Worm (Caenorhabditis elegans) whole organism, L4 larva: ENCODE results near the gene agt-2.

Source experiments
- R02D3.7 ChIP-seq: fragments of 150-350 bp; sonication (generic microtip); optimal IDR thresholded peaks from 3 replicates; lab custom pipeline; 2014; ENCODE audit warnings: missing biosample characterization, missing genetic modification characterization
- aha-1 ChIP-seq: fragments of 150-350 bp; peaks from one replicate; lab custom pipeline; 2014; ENCODE audit warnings: missing biosample characterization, missing genetic modification characterization
- daf-12 ChIP-seq: fragments of 150-350 bp; optimal IDR thresholded peaks from 2 replicates; lab custom pipeline; 2014; ENCODE audit warnings: missing biosample characterization, missing genetic modification reagents, missing genetic modification characterization
- daf-8 ChIP-seq: fragments of 200-800 bp; sonication (Bioruptor generic); IDR thresholded peaks from 2 replicates; pipeline ENCODE4 v1.3.6; 2022; ENCODE audit warnings: missing genetic modification characterization, missing compliant biosample characterization
- dmd-9 ChIP-seq: fragments of 200-800 bp; sonication (Bioruptor generic); IDR thresholded peaks from 2 replicates; pipeline ENCODE4 v1.3.6; 2022; ENCODE audit warnings: missing genetic modification reagents, missing genetic modification characterization, missing compliant biosample characterization
- egl-27 ChIP-seq: sonication (generic microtip); optimal IDR thresholded peaks from 3 replicates; lab custom pipeline; 2017; ENCODE audit warnings: missing biosample characterization, missing genetic modification reagents, missing genetic modification characterization
- hlh-30 ChIP-seq: sonication (generic microtip); optimal IDR thresholded peaks from 2 replicates; lab custom pipeline; 2017; ENCODE audit warnings: antibody characterized with exemption, mild to moderate bottlenecking, missing genetic modification characterization, missing compliant biosample characterization; ENCODE audit not compliant: insufficient read depth
- nhr-10 ChIP-seq: fragments of 150-350 bp; optimal IDR thresholded peaks from 2 replicates; lab custom pipeline; 2014; ENCODE audit warnings: missing biosample characterization, missing genetic modification characterization
- nhr-237 ChIP-seq: sonication (generic microtip); optimal IDR thresholded peaks from 2 replicates; lab custom pipeline; 2017; ENCODE audit warnings: missing biosample characterization, missing genetic modification characterization
- nhr-28 ChIP-seq: fragments of 150-350 bp; optimal IDR thresholded peaks from 2 replicates; lab custom pipeline; 2014; ENCODE audit warnings: missing biosample characterization, missing genetic modification characterization
- nhr-42 ChIP-seq: fragments of 200-800 bp; sonication (Bioruptor generic); IDR thresholded peaks from 2 replicates; pipeline ENCODE4 v1.3.6; 2022; ENCODE audit warnings: missing genetic modification characterization, missing compliant biosample characterization
- spr-1 ChIP-seq: sonication (generic microtip); optimal IDR thresholded peaks from 2 replicates; lab custom pipeline; 2016; ENCODE audit warnings: mild to moderate bottlenecking, missing genetic modification characterization, missing compliant biosample characterization
- unc-130 ChIP-seq: sonication (generic microtip); optimal IDR thresholded peaks from 2 replicates; lab custom pipeline; 2016; ENCODE audit warnings: missing genetic modification reagents, missing genetic modification characterization, missing compliant biosample characterization
- unc-62 ChIP-seq, 3 experiments: fragments of 150-350 bp in 1 of 3; sonication (generic microtip); optimal IDR thresholded peaks in 2 of 3; peaks in 1 of 3; 1 replicate in 1 of 3; 2 replicates in 2 of 3; lab custom pipeline; 2014 to 2017; ENCODE audit warnings: missing biosample characterization in 3 of 3, missing genetic modification characterization in 3 of 3, missing genetic modification reagents in 3 of 3, missing genotype in 1 of 3

DNA sequence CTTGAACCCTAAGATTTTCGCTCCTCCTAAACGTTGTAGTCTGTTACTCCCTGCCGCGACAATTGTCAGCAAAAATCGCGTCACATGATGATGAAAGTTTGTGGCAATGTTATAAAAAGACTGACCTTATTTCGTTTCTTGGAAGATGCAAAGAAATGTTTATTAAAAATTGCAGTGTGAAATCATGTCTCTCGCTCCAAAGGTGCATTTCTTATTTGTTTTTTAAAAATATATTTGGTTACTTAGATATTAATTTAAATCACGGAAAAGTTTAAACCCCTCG, 4.6 kb upstream of the agt-2 start:
- TF ChIP-seq nhr-42 (GFP tag; lab: Robert Waterston, UW) (no peak), unc-62 (GFP tag; optimal IDR thresholded peaks at IDR 0.05 in 1 of 2; lab: Kevin White, UChicago) (peak in 1 of 2 experiments; percentile 49), unc-62 (tag; optimal IDR thresholded peaks at IDR 0.05; lab: Kevin White, UChicago) (no peak), egl-27 (tag; lab: Kevin White, UChicago) (no peak), daf-8 (no peak), daf-12 (tag; lab: Kevin White, UChicago) (no peak), nhr-28 (tag; lab: Kevin White, UChicago) (peak; percentile 44), aha-1 (tag; lab: Kevin White, UChicago) (no peak), hlh-30 (tag; lab: Kevin White, UChicago) (peak; percentile 50), nhr-10 (no peak), dmd-9 (GFP tag; lab: Robert Waterston, UW) (no peak), unc-130 (GFP tag; lab: Kevin White, UChicago) (no peak), spr-1 (no peak), R02D3.7 (tag; lab: Kevin White, UChicago) (no peak), nhr-237 (tag; lab: Kevin White, UChicago) (no peak)
